Fruit fly (Drosophila melanogaster) whole organism, embryonic: Measurements from ENCODE around the gene GCS2beta.

Source experiments
- Awh ChIP-seq: fragments of 200-800 bp; sonication (Bioruptor generic); IDR thresholded peaks from 2 replicates; pipeline ENCODE4, ENCODE4 v1.3.6; 2022; ENCODE audit warnings: missing biosample characterization, missing genetic modification characterization
- CG10565 ChIP-seq: fragments of 200-800 bp; sonication (Bioruptor generic); optimal IDR thresholded peaks from 3 replicates; lab custom pipeline; 2016; ENCODE audit warnings: missing biosample characterization, mild to moderate bottlenecking, missing genetic modification characterization
- CG10654 ChIP-seq: fragments of 200-800 bp; sonication (Bioruptor generic); optimal IDR thresholded peaks from 2 replicates; lab custom pipeline; 2016; ENCODE audit warnings: missing biosample characterization, missing genetic modification characterization
- CG12299 ChIP-seq: fragments of 200-800 bp; sonication (Bioruptor generic); optimal IDR thresholded peaks from 2 replicates; lab custom pipeline; 2018; ENCODE audit warnings: missing biosample characterization, mild to moderate bottlenecking, missing genetic modification characterization
- CG12659 ChIP-seq: fragments of 200-800 bp; sonication (Bioruptor generic); optimal IDR thresholded peaks from 3 replicates; lab custom pipeline; 2017; ENCODE audit warnings: mild to moderate bottlenecking, missing biosample characterization, missing genetic modification reagents, missing genetic modification characterization
- CG13424 ChIP-seq: fragments of 200-800 bp; sonication (Bioruptor generic); optimal IDR thresholded peaks from 2 replicates; lab custom pipeline; 2019; ENCODE audit warnings: missing biosample characterization, mild to moderate bottlenecking, missing genetic modification characterization, moderate library complexity
- CG13894 ChIP-seq: fragments of 200-800 bp; sonication (Bioruptor generic); optimal IDR thresholded peaks from 3 replicates; lab custom pipeline; 2018; ENCODE audit warnings: missing biosample characterization, mild to moderate bottlenecking, missing genetic modification characterization, moderate library complexity
- CG1602 ChIP-seq: fragments of 200-800 bp; sonication (Bioruptor generic); optimal IDR thresholded peaks from 3 replicates; lab custom pipeline; 2016; ENCODE audit warnings: missing biosample characterization, missing genetic modification characterization
- CG17802 ChIP-seq: fragments of 200-800 bp; sonication (Bioruptor generic); optimal IDR thresholded peaks from 2 replicates; lab custom pipeline; 2018; ENCODE audit warnings: missing biosample characterization, mild to moderate bottlenecking, missing genetic modification characterization, moderate library complexity
- CG18262 ChIP-seq: fragments of 200-800 bp; optimal IDR thresholded peaks from 3 replicates; lab custom pipeline; 2019; ENCODE audit warnings: missing biosample characterization, mild to moderate bottlenecking, missing genetic modification characterization, moderate library complexity
- CG6765 ChIP-seq: fragments of 200-800 bp; sonication (Bioruptor generic); optimal IDR thresholded peaks from 3 replicates; lab custom pipeline; 2017; ENCODE audit warnings: missing biosample characterization, mild to moderate bottlenecking, missing genetic modification characterization
- CG8388 ChIP-seq: fragments of 200-800 bp; sonication (Bioruptor generic); optimal IDR thresholded peaks from 2 replicates; lab custom pipeline; 2019; ENCODE audit warnings: missing biosample characterization, mild to moderate bottlenecking, missing genetic modification characterization, moderate library complexity
- CG9437 ChIP-seq: fragments of 200-800 bp; sonication (Bioruptor generic); optimal IDR thresholded peaks from 2 replicates; lab custom pipeline; 2018; ENCODE audit warnings: missing biosample characterization, mild to moderate bottlenecking, missing genetic modification characterization
- CG9727 ChIP-seq: fragments of 200-800 bp; sonication (Bioruptor generic); optimal IDR thresholded peaks from 3 replicates; lab custom pipeline; 2017; ENCODE audit warnings: missing biosample characterization, mild to moderate bottlenecking, missing genetic modification characterization
- D19B ChIP-seq: fragments of 200-800 bp; sonication (Bioruptor generic); optimal IDR thresholded peaks from 2 replicates; lab custom pipeline; 2017; ENCODE audit warnings: missing biosample characterization, mild to moderate bottlenecking, missing genetic modification characterization
- Dip2 ChIP-seq: fragments of 200-800 bp; sonication (Bioruptor generic); IDR thresholded peaks from 2 replicates; pipeline ENCODE4 v1.3.6; 2022; ENCODE audit warnings: missing biosample characterization, missing genetic modification characterization
- ERR ChIP-seq: fragments of 200-800 bp; sonication (Bioruptor generic); optimal IDR thresholded peaks from 2 replicates; lab custom pipeline; 2016; ENCODE audit warnings: missing biosample characterization, missing genetic modification characterization
- H15 ChIP-seq: fragments of 200-800 bp; sonication (Bioruptor generic); IDR thresholded peaks from 3 replicates; pipeline ENCODE4 v1.3.6; 2022; ENCODE audit warnings: missing biosample characterization, missing genetic modification characterization
- HLH4C ChIP-seq: fragments of 200-800 bp; sonication (Bioruptor generic); IDR thresholded peaks from 3 replicates; pipeline ENCODE4 v1.3.6; 2022; ENCODE audit warnings: missing biosample characterization, missing genetic modification characterization; ENCODE audit not compliant: partially characterized antibody
- HLH54F ChIP-seq: fragments of 200-800 bp; sonication (Bioruptor generic); optimal IDR thresholded peaks from 3 replicates; lab custom pipeline; 2016; ENCODE audit warnings: missing biosample characterization, missing genetic modification characterization
- Kr ChIP-seq: fragments of 200-800 bp; sonication (Bioruptor generic); optimal IDR thresholded peaks from 2 replicates; lab custom pipeline; 2017; ENCODE audit warnings: missing biosample characterization, mild to moderate bottlenecking, missing genetic modification characterization
- Lhr ChIP-seq: fragments of 200-800 bp; sonication (Bioruptor generic); optimal IDR thresholded peaks from 3 replicates; lab custom pipeline; 2017; ENCODE audit warnings: mild to moderate bottlenecking, missing biosample characterization, missing genetic modification reagents, missing genetic modification characterization
- Opbp ChIP-seq: fragments of 200-800 bp; sonication (Bioruptor generic); IDR thresholded peaks from 3 replicates; pipeline ENCODE4 v1.3.6; 2022; ENCODE audit warnings: missing biosample characterization, missing genetic modification characterization; ENCODE audit not compliant: partially characterized antibody
- Optix ChIP-seq: fragments of 200-800 bp; sonication (Bioruptor generic); IDR thresholded peaks from 3 replicates; pipeline ENCODE4 v1.3.6; 2022; ENCODE audit warnings: missing biosample characterization, missing genetic modification characterization
- PHDP ChIP-seq: fragments of 200-800 bp; sonication (Bioruptor generic); optimal IDR thresholded peaks from 3 replicates; lab custom pipeline; 2018; ENCODE audit warnings: missing biosample characterization, mild to moderate bottlenecking, missing genetic modification characterization, moderate library complexity
- Spps ChIP-seq: fragments of 200-800 bp; sonication (Bioruptor generic); optimal IDR thresholded peaks from 2 replicates; lab custom pipeline; 2018; ENCODE audit warnings: missing biosample characterization, mild to moderate bottlenecking, missing genetic modification characterization
- Sry-δ ChIP-seq: fragments of 200-800 bp; sonication (Bioruptor generic); optimal IDR thresholded peaks from 2 replicates; lab custom pipeline; 2016; ENCODE audit warnings: missing biosample characterization, missing genetic modification characterization
- Usf ChIP-seq: fragments of 200-800 bp; sonication (Bioruptor generic); optimal IDR thresholded peaks from 2 replicates; lab custom pipeline; 2017; ENCODE audit warnings: missing genotype, missing biosample characterization, missing genetic modification characterization
- bcd ChIP-seq: fragments of 200-800 bp; sonication (Bioruptor generic); optimal IDR thresholded peaks from 2 replicates; lab custom pipeline; 2017; ENCODE audit warnings: missing biosample characterization, mild to moderate bottlenecking, missing genetic modification characterization
- cato ChIP-seq: fragments of 200-800 bp; sonication (Bioruptor generic); optimal IDR thresholded peaks from 2 replicates; lab custom pipeline; 2016; ENCODE audit warnings: missing biosample characterization, missing genetic modification characterization, borderline replicate concordance
- ci ChIP-seq: fragments of 200-800 bp; sonication (Bioruptor generic); IDR thresholded peaks from 3 replicates; pipeline ENCODE4 v1.3.6; 2022; ENCODE audit warnings: missing biosample characterization, missing genetic modification characterization
- danr ChIP-seq: fragments of 200-800 bp; sonication (Bioruptor generic); IDR thresholded peaks from 2 replicates; pipeline ENCODE4 v1.3.6; 2022; ENCODE audit warnings: missing biosample characterization, missing genetic modification characterization
- disco-r ChIP-seq: fragments of 200-800 bp; sonication (Bioruptor generic); optimal IDR thresholded peaks from 2 replicates; lab custom pipeline; 2016; ENCODE audit warnings: missing biosample characterization, missing genetic modification characterization
- esg ChIP-seq: fragments of 200-800 bp; sonication (Bioruptor generic); conservative IDR thresholded peaks from 2 replicates; pipeline ENCODE4 v1.3.6; 2022; ENCODE audit warnings: missing biosample characterization, missing genetic modification characterization
- ewg ChIP-seq: fragments of 200-800 bp; sonication (Bioruptor generic); optimal IDR thresholded peaks from 3 replicates; lab custom pipeline; 2017; ENCODE audit warnings: mild to moderate bottlenecking, missing biosample characterization, missing genetic modification reagents, missing genetic modification characterization
- exex ChIP-seq: fragments of 200-800 bp; sonication (Bioruptor generic); optimal IDR thresholded peaks from 4 replicates; lab custom pipeline; 2018; ENCODE audit warnings: missing biosample characterization, mild to moderate bottlenecking, missing genetic modification characterization, moderate library complexity
- gsb ChIP-seq: fragments of 200-800 bp; sonication (Bioruptor generic); IDR thresholded peaks from 2 replicates; pipeline ENCODE4 v1.3.6; 2022; ENCODE audit warnings: missing biosample characterization, missing genetic modification characterization
- hkb ChIP-seq, 2 experiments: fragments of 200-800 bp in 1 of 2; fragments of >200 bp in 1 of 2; sonication (Bioruptor generic) in 1 of 2; IDR thresholded peaks in 1 of 2; optimal IDR thresholded peaks in 1 of 2; 2 replicates each; pipeline versions ENCODE4 v1.3.6 to Lab custom; 2017 to 2022; ENCODE audit warnings: missing biosample characterization in 1 of 2, missing genetic modification characterization in 1 of 2
- lbe ChIP-seq: fragments of 200-800 bp; sonication (Bioruptor generic); optimal IDR thresholded peaks from 2 replicates; lab custom pipeline; 2016; ENCODE audit warnings: missing biosample characterization, mild to moderate bottlenecking, missing genetic modification characterization
- oc ChIP-seq: fragments of 200-800 bp; sonication (Bioruptor generic); optimal IDR thresholded peaks from 2 replicates; lab custom pipeline; 2018; ENCODE audit warnings: missing biosample characterization, mild to moderate bottlenecking, missing genetic modification characterization, moderate library complexity
- run ChIP-seq: fragments of 200-800 bp; sonication (Bioruptor generic); optimal IDR thresholded peaks from 3 replicates; lab custom pipeline; 2018; ENCODE audit warnings: missing biosample characterization, mild to moderate bottlenecking, missing genetic modification characterization
- sd ChIP-seq: fragments of 200-800 bp; sonication (Bioruptor generic); optimal IDR thresholded peaks from 3 replicates; lab custom pipeline; 2018; ENCODE audit warnings: missing biosample characterization, mild to moderate bottlenecking, missing genetic modification characterization, moderate library complexity
- sim ChIP-seq: fragments of 200-800 bp; sonication (Bioruptor generic); IDR thresholded peaks from 2 replicates; pipeline ENCODE4 v1.3.6; 2022; ENCODE audit warnings: missing biosample characterization, missing genetic modification characterization
- sisA ChIP-seq: fragments of 200-800 bp; sonication (Bioruptor generic); IDR thresholded peaks from 2 replicates; pipeline ENCODE4 v1.3.6; 2022; ENCODE audit warnings: missing biosample characterization, missing genetic modification characterization
- sqz ChIP-seq: fragments of 200-800 bp; sonication (Bioruptor generic); optimal IDR thresholded peaks from 3 replicates; lab custom pipeline; 2018; ENCODE audit warnings: missing biosample characterization, mild to moderate bottlenecking, missing genetic modification characterization
- sug ChIP-seq: fragments of 200-800 bp; optimal IDR thresholded peaks from 2 replicates; lab custom pipeline; 2019; ENCODE audit warnings: missing biosample characterization, mild to moderate bottlenecking, missing genetic modification characterization, moderate library complexity
- tgo ChIP-seq: fragments of 200-800 bp; sonication (Bioruptor generic); IDR thresholded peaks from 3 replicates; pipeline ENCODE4 v1.3.6; 2022; ENCODE audit warnings: missing biosample characterization, missing genetic modification characterization
- yki ChIP-seq: fragments of >200 bp; optimal IDR thresholded peaks from 3 replicates; lab custom pipeline; 2018

GCS2beta gene

DNA sequence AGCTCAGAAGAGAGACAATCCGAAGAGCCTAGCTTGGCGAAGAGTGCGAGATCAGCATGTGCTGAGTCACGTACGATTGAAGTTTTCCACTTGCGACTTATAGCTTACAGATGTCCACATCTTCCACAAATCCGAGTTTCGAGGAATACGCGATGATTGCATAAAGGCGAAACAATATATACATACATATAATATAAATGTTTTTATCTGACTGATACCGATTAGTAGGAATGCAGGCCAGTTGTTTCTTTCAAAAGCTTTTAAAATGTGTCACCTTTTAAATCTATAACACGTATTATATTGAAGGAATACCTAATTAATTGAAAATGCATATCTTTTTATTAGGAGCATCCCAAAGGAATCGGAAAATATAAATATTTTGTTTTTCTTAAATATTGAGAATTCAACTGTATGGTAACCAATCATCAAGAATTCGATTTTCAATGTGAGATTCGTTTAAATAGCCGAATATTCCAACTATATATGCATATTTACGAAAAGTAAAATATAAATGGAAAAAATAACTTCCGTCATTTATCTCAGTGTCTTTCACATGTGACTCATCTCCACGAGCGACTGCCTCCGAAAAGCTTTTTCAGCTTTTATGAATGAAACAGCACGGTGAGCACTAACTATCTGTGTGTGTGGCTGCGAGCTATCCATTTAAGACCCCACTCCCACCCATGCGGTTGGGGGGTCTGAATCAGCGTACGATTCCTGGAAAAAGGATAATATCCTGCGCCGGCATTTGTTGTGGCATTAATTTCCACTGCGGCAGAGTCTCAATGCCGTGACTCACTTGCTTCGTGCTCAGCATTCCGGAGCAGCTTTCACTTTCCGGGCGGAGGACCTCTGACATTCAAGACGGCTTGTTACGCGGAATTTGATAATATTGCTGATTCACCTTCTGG is 33.3 kb downstream of the GCS2beta start (continued):
- no peak for TF ChIP-seq CG17802 (tag; lab: Kevin White, UChicago)
- peak; percentile 64 for TF ChIP-seq CG8388 (GFP tag; lab: Kevin White, UChicago)
- TF ChIP-seq Usf (GFP tag; lab: Kevin White, UChicago), result no peak
- no peak for TF ChIP-seq disco-r (GFP tag; lab: Kevin White, UChicago)
- peak; percentile 49 for TF ChIP-seq run (tag; lab: Kevin White, UChicago)
- peak; percentile 27 for TF ChIP-seq HLH54F (GFP tag; lab: Kevin White, UChicago)
- peak; percentile 69 for TF ChIP-seq CG13894
- no peak for TF ChIP-seq CG10565 (GFP tag; lab: Kevin White, UChicago)
- TF ChIP-seq tgo, result peak; percentile 46; the same call in 1 of the 3 replicates
- 0 out of 3 replicates have a peak, but pooled peaks have one; percentile 27 for TF ChIP-seq H15
- TF ChIP-seq Awh (GFP tag; lab: Robert Waterston, UW), result no peak
- peak; percentile 60; the same call in 1 of the 3 replicates for TF ChIP-seq ci (GFP tag; lab: Robert Waterston, UW)
- TF ChIP-seq sd (tag; lab: Kevin White, UChicago), result peak; percentile 53
- TF ChIP-seq sqz (GFP tag; lab: Kevin White, UChicago), result no peak
- TF ChIP-seq Opbp (GFP tag; lab: Robert Waterston, UW), result no peak
- TF ChIP-seq CG12659, result peak; percentile 70
- no peak for TF ChIP-seq HLH4C (GFP tag; lab: Robert Waterston, UW)
- peak; percentile 37 for TF ChIP-seq oc
- no peak for TF ChIP-seq cato
- no peak for TF ChIP-seq hkb (optimal IDR thresholded peaks at IDR 0.05; lab: Kevin White, UChicago)
- TF ChIP-seq hkb (GFP tag; IDR thresholded peaks at IDR 0.05; lab: Robert Waterston, UW), result peak; percentile 81
- peak; percentile 2 for TF ChIP-seq Sry-δ (GFP tag; lab: Kevin White, UChicago)
- peak; percentile 60 for TF ChIP-seq lbe (GFP tag; lab: Kevin White, UChicago)
- peak; percentile 74 for TF ChIP-seq PHDP (tag; lab: Kevin White, UChicago)
- TF ChIP-seq gsb, result no peak
- peak; percentile 28 for TF ChIP-seq ewg (GFP tag; lab: Kevin White, UChicago)
- peak; percentile 24 for TF ChIP-seq CG1602 (GFP tag; lab: Kevin White, UChicago)
- peak; percentile 29 for TF ChIP-seq CG6765
- TF ChIP-seq sug (tag; lab: Kevin White, UChicago), result peak; percentile 60
- TF ChIP-seq bcd (GFP tag; lab: Kevin White, UChicago), result peak; percentile 56
- no peak for TF ChIP-seq Dip2 (GFP tag; lab: Robert Waterston, UW)
- peak; percentile 28 for TF ChIP-seq exex (tag; lab: Kevin White, UChicago)
- no peak for TF ChIP-seq danr
- TF ChIP-seq ERR (GFP tag; lab: Kevin White, UChicago), result no peak
- TF ChIP-seq CG9727 (GFP tag; lab: Kevin White, UChicago), result peak; percentile 56
- no peak for TF ChIP-seq Kr (GFP tag; lab: Kevin White, UChicago)
- TF ChIP-seq yki, result no peak
- TF ChIP-seq esg (GFP tag; lab: Robert Waterston, UW), result 0 out of 2 replicates have a peak, but pooled peaks have one; percentile 5
- peak; percentile 70 for TF ChIP-seq CG13424 (tag; lab: Kevin White, UChicago)
- no peak for TF ChIP-seq Spps (tag; lab: Kevin White, UChicago)
- peak; percentile 32 for TF ChIP-seq CG10654 (GFP tag; lab: Kevin White, UChicago)
- TF ChIP-seq D19B (GFP tag; lab: Kevin White, UChicago), result peak; percentile 58
- peak; percentile 38 for TF ChIP-seq CG12299 (tag; lab: Kevin White, UChicago)
- TF ChIP-seq Lhr, result no peak
- no peak for TF ChIP-seq Optix (GFP tag; lab: Robert Waterston, UW)
- no peak for TF ChIP-seq sim (GFP tag; lab: Robert Waterston, UW)
- TF ChIP-seq CG18262 (tag; lab: Kevin White, UChicago), result peak; percentile 70
- no peak for TF ChIP-seq sisA (GFP tag; lab: Robert Waterston, UW)
- peak; percentile 28 for TF ChIP-seq CG9437
